Worm (Caenorhabditis elegans): Measurements from ENCODE around the gene oac-2.

ce11 chrV:3507691-3508090, 32.8 kb upstream of the oac-2 start, which contains the start of gene str-225:
- TF ChIP-seq ZK546.5 (tag; optimal IDR thresholded peaks at IDR 0.05): no peak
- TF ChIP-seq nhr-25 (tag; optimal IDR thresholded peaks at IDR 0.05): no peak
- no peak for TF ChIP-seq blmp-1 (tag; optimal IDR thresholded peaks at IDR 0.05; ENCODE audit: insufficient read depth)
- no peak for TF ChIP-seq unc-39 (tag; optimal IDR thresholded peaks at IDR 0.05)
- TF ChIP-seq nhr-6 (tag; optimal IDR thresholded peaks at IDR 0.05): no peak
- no peak for TF ChIP-seq ceh-16 (tag; optimal IDR thresholded peaks at IDR 0.05)
- TF ChIP-seq mdl-1 (tag; optimal IDR thresholded peaks at IDR 0.05): no peak
- TF ChIP-seq R02D3.7 (tag; optimal IDR thresholded peaks at IDR 0.05): no peak
- no peak for TF ChIP-seq elt-1 (tag; optimal IDR thresholded peaks at IDR 0.05)
- TF ChIP-seq ztf-4 (tag; optimal IDR thresholded peaks at IDR 0.05): no peak

Measured in whole organism, L2 larva.